Worm (Caenorhabditis elegans): Measurements from ENCODE around the gene K12H6.5.

- TF ChIP-seq ztf-29 (GFP tag; IDR thresholded peaks at IDR 0.05) (no peak), med-1 (GFP tag; optimal IDR thresholded peaks at IDR 0.05; ENCODE audit: insufficient read depth) (no peak), tab-1 (GFP tag; IDR thresholded peaks at IDR 0.05) (no peak), cog-1 (tag; optimal IDR thresholded peaks at IDR 0.05) (no peak)
Measured at ce11 chrII:2780804-2781203, 45.2 kb downstream of the K12H6.5 start.
